Worm (Caenorhabditis elegans): ENCODE data around the gene Y38H6C.25.

The Y38H6C.25 gene

DNA sequence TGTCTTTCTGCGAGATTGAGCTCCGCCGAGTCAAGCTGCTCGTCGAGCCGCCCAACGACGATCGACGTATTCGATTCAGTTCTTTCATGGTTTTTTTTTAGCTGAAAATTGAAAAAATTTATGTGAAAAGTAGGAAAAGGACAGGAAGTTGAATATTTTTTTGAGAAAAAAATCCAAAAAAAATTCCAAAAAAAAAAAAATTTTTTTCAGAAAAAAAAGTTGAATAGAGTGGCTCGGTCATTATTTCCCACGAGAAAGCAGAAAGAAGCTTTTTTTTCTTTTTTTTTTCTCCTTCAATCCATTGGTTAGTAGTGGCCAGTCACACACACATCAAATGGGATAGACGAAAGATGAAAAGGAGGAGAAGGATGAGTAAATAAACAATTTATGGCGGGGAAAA lies 33.7 kb upstream of the Y38H6C.25 start, which contains the start of gene dhcr-7 (continued):
- no peak for TF ChIP-seq nhr-90 (tag; optimal IDR thresholded peaks at IDR 0.05)

DNA sequence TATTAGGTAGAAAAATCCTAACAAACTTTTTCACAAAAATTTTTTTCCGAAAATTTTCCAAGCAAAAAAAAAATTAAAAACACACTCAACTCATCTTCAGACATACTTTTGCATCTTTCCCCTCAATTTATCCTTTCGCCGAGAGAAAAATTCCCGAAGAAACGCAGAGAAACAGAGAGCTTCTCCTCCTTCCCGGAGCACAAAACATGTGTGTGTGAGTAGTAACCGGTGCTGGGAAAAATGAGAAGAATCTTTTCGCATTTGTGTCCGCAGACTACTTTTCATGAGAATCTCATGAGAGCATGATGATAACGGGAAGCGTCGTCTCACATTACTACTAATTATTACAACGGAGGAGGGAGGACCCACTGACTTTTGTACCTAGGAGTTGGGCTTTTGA lies 32.5 kb upstream of the Y38H6C.25 start:
- TF ChIP-seq lsy-27 (tag; optimal IDR thresholded peaks at IDR 0.05; ENCODE audit: borderline replicate concordance, insufficient read depth) (no peak), tbx-9 (tag; optimal IDR thresholded peaks at IDR 0.05; ENCODE audit: borderline replicate concordance) (no peak), B0035.1 (tag; optimal IDR thresholded peaks at IDR 0.05) (no peak), ceh-79 (tag; optimal IDR thresholded peaks at IDR 0.05) (no peak), ccch-3 (GFP tag; optimal IDR thresholded peaks at IDR 0.05) (no peak), snpc-1.3 (tag; optimal IDR thresholded peaks at IDR 0.05; ENCODE audit: insufficient read depth) (no peak), hmg-20 (GFP tag; IDR thresholded peaks at IDR 0.05) (no peak), madf-10 (tag; optimal IDR thresholded peaks at IDR 0.05) (no peak), lag-1 (GFP tag; IDR thresholded peaks at IDR 0.05) (no peak), bed-2 (GFP tag; IDR thresholded peaks at IDR 0.05) (no peak), snpc-3.4 (tag; optimal IDR thresholded peaks at IDR 0.05) (no peak), pbrm-1 (GFP tag; IDR thresholded peaks at IDR 0.05) (no peak), F55B11.4 (tag; optimal IDR thresholded peaks at IDR 0.05; ENCODE audit: borderline replicate concordance, insufficient read depth) (no peak)

ce11 chrV:20489102-20489501 lies 29.9 kb upstream of the Y38H6C.25 start, which contains the start of gene srbc-78:
TSS of gene srbc-78 (minus strand) at chrV:20489202.
- TF ChIP-seq ztf-6 (GFP tag; IDR thresholded peaks at IDR 0.05) (no peak), cebp-1 (GFP tag; IDR thresholded peaks at IDR 0.05) (no peak), cebp-1 (tag; optimal IDR thresholded peaks at IDR 0.05) (no peak), bed-1 (GFP tag; IDR thresholded peaks at IDR 0.05) (no peak), egrh-3 (GFP tag; IDR thresholded peaks at IDR 0.05) (no peak), let-607 (tag; optimal IDR thresholded peaks at IDR 0.05) (no peak), F52B5.7 (tag; optimal IDR thresholded peaks at IDR 0.05) (no peak), nhr-80 (tag; optimal IDR thresholded peaks at IDR 0.05) (no peak), sdz-38 (tag; optimal IDR thresholded peaks at IDR 0.05) (no peak), nfyb-1 (GFP tag; IDR thresholded peaks at IDR 0.05) (no peak), lsy-27 (tag; optimal IDR thresholded peaks at IDR 0.05; ENCODE audit: borderline replicate concordance, insufficient read depth) (no peak), zfh-2 (GFP tag; conservative IDR thresholded peaks at IDR 0.05) (no peak), nfya-1 (tag; optimal IDR thresholded peaks at IDR 0.05; ENCODE audit: borderline replicate concordance, insufficient read depth) (no peak), ceh-27 (GFP tag; optimal IDR thresholded peaks at IDR 0.05) (no peak), madf-6 (GFP tag; IDR thresholded peaks at IDR 0.05) (no peak), Y95B8A.8 (GFP tag; IDR thresholded peaks at IDR 0.05) (no peak), Y53F4B.3 (GFP tag; IDR thresholded peaks at IDR 0.05) (no peak)

ce11 chrV:20492385-20492784 lies 26.6 kb upstream of the Y38H6C.25 start, which contains the start of gene srbc-79:
TSS of gene srbc-79 (minus strand) at chrV:20492485.
- TF ChIP-seq K11D2.4 (GFP tag; IDR thresholded peaks at IDR 0.05) (no peak), let-607 (tag; optimal IDR thresholded peaks at IDR 0.05) (no peak), unc-130 (GFP tag; optimal IDR thresholded peaks at IDR 0.05) (no peak), egl-18 (GFP tag; IDR thresholded peaks at IDR 0.05) (no peak), F49E8.2 (tag; optimal IDR thresholded peaks at IDR 0.05; ENCODE audit: insufficient read depth) (no peak), F23B12.7 (tag; optimal IDR thresholded peaks at IDR 0.05; ENCODE audit: insufficient read depth) (no peak)

Data from whole organism, young adult.